Worm (Caenorhabditis elegans): ENCODE data around the gene C42D8.9.

DNA sequence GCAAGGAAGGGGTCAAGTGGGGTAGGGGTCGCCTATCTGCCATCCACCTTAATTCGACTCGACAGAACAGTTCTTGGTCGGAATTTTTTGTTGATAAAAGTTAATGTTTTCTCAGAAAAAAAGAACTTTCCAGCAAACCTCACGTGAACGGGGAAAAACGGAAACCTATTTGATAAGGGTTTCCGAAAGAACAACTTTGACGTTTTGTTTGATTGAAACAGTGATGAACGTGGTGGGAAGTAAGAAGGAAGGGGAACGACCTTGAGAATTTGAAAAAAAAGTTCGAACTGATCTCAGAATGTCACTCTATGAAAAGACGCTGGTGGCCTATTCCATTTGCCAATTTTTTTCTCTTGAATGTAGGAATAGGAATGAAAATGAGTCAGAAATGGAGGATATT is 15.5 kb upstream of the C42D8.9 start:
- TF ChIP-seq W03F9.2 (tag; optimal IDR thresholded peaks at IDR 0.05) = no peak
- no peak for TF ChIP-seq dao-5 (tag; optimal IDR thresholded peaks at IDR 0.05)
- TF ChIP-seq him-1 (tag; optimal IDR thresholded peaks at IDR 0.05) = no peak

All from whole organism, L4/young adult.